Worm (Caenorhabditis elegans): ENCODE data around the gene C48D1.9.

C48D1.9 gene

DNA sequence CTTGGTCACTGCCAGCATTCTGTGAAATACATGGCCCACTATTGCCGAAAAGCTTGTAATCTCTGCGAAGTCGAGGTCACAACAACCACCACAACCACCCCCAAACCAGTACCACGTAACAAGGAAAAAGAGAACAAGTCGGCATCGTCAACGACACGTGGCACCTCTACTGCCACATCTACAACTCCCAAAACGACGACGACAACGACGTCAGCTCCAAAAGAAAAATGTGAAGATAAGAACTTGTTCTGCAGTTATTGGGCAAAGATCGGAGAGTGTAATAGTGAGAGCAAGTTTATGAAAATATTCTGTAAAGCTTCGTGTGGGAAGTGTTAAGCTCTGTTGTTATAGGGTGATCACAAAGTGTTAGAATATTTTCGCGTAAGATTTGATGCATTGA is 36.1 kb downstream of the C48D1.9 start:
- TF ChIP-seq cog-1 (tag; optimal IDR thresholded peaks at IDR 0.05) (no peak), tab-1 (GFP tag; IDR thresholded peaks at IDR 0.05) (no peak), med-1 (GFP tag; optimal IDR thresholded peaks at IDR 0.05; ENCODE audit: insufficient read depth) (no peak), ztf-23 (GFP tag; IDR thresholded peaks at IDR 0.05) (no peak), klf-2 (GFP tag; conservative IDR thresholded peaks at IDR 0.05) (no peak), T22C8.4 (GFP tag; IDR thresholded peaks at IDR 0.05) (no peak), ztf-29 (GFP tag; IDR thresholded peaks at IDR 0.05) (no peak), ref-1 (GFP tag; conservative IDR thresholded peaks at IDR 0.05) (no peak), flt-1 (GFP tag; IDR thresholded peaks at IDR 0.05) (no peak)

DNA sequence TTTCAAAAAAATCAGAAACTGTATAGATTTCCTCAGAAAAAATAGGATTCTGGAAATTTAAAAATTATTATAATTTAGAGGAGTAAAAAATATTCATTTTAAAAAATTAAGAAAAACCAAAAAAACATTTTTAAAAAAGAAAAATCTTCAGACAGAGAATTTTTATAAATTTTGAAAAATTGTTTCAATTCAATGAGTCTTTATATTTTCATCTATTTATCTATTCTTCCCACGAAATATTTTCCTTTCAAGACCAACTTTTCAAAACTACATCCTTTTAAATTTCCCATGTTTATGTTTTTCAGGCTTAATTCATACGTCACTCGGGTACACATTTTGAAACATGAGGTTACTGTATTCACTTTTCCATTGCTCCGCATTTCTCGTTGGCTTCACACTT is 39.2 kb downstream of the C48D1.9 start, which contains the start of gene nas-14:
Gene nas-14 (plus strand): TSS at position 301 of the 400 bp plus-strand sequence.
- TF ChIP-seq tab-1 (GFP tag; IDR thresholded peaks at IDR 0.05), result no peak
- no peak for TF ChIP-seq flt-1 (GFP tag; IDR thresholded peaks at IDR 0.05)
- no peak for TF ChIP-seq ztf-29 (GFP tag; IDR thresholded peaks at IDR 0.05)
- no peak for TF ChIP-seq ref-1 (GFP tag; conservative IDR thresholded peaks at IDR 0.05)
- no peak for TF ChIP-seq klf-2 (GFP tag; conservative IDR thresholded peaks at IDR 0.05)
- TF ChIP-seq cog-1 (tag; optimal IDR thresholded peaks at IDR 0.05), result no peak
- TF ChIP-seq ztf-23 (GFP tag; IDR thresholded peaks at IDR 0.05), result no peak
- no peak for TF ChIP-seq T22C8.4 (GFP tag; IDR thresholded peaks at IDR 0.05)
- no peak for TF ChIP-seq med-1 (GFP tag; optimal IDR thresholded peaks at IDR 0.05; ENCODE audit: insufficient read depth)

DNA sequence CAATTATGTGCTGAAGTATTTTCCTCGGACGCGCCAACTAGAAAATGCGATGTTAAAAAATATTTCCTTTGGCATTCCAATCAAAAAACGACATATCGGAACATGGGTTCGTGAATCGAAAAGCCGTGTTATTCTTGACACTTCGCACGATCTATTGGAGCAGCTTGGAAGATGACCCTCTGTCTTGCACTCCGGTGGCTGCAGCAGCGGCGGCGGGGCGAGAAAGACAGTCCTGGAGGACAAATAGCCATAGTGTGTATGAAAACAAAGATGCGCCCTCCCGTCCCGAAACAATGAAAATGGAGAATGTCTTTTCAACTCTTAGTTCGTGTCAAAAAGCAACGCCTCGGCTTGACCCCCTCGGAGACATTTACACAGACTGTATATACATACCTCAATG is 41.9 kb downstream of the C48D1.9 start:
- TF ChIP-seq med-1 (GFP tag; optimal IDR thresholded peaks at IDR 0.05; ENCODE audit: insufficient read depth), result no peak
- no peak for TF ChIP-seq klf-2 (GFP tag; conservative IDR thresholded peaks at IDR 0.05)
- no peak for TF ChIP-seq tab-1 (GFP tag; IDR thresholded peaks at IDR 0.05)
- TF ChIP-seq T22C8.4 (GFP tag; IDR thresholded peaks at IDR 0.05), result no peak
- no peak for TF ChIP-seq ztf-23 (GFP tag; IDR thresholded peaks at IDR 0.05)
- TF ChIP-seq ref-1 (GFP tag; conservative IDR thresholded peaks at IDR 0.05), result no peak
- TF ChIP-seq flt-1 (GFP tag; IDR thresholded peaks at IDR 0.05), result no peak
- no peak for TF ChIP-seq cog-1 (tag; optimal IDR thresholded peaks at IDR 0.05)
- TF ChIP-seq ztf-29 (GFP tag; IDR thresholded peaks at IDR 0.05), result no peak

DNA sequence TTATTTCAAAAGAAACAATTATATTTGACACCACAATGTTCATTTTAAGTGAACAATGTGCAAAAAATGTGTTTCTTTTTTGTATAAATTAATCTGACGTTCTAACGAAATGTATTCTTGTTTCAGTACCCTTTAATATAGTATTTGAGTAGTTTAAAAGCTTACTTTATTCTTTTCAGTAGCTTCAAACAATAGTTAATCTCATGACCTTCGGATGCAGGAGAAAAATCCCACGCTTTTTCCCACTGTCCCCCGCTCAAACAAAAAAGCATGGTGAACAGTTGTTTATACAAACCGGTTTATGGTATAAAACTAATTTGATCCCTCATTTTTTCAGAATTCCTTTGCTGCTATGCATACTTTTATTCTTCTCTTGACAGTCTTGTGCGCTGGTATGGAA is 44.3 kb downstream of the C48D1.9 start, which contains the start of gene scl-14:
Gene scl-14 (plus strand): TSS at position 301 of the 400 bp plus-strand sequence.
- TF ChIP-seq cog-1 (tag; optimal IDR thresholded peaks at IDR 0.05) (no peak), ztf-29 (GFP tag; IDR thresholded peaks at IDR 0.05) (no peak), tab-1 (GFP tag; IDR thresholded peaks at IDR 0.05) (no peak), ztf-23 (GFP tag; IDR thresholded peaks at IDR 0.05) (no peak), T22C8.4 (GFP tag; IDR thresholded peaks at IDR 0.05) (no peak), flt-1 (GFP tag; IDR thresholded peaks at IDR 0.05) (no peak), ref-1 (GFP tag; conservative IDR thresholded peaks at IDR 0.05) (no peak)

Data from whole organism, midembryonic.